Worm (Caenorhabditis elegans): ENCODE results near the gene srlf-17.

The srlf-17 gene

ce11 chrIV:11118837-11119491, 16.5 kb upstream of the srlf-17 start, which contains the start of the genes imp-2 and enpl-1 (continued):
- no peak for TF ChIP-seq zim-3 (tag; optimal IDR thresholded peaks at IDR 0.05)
- no peak for TF ChIP-seq fkh-3 (tag; optimal IDR thresholded peaks at IDR 0.05)
- TF ChIP-seq cebp-1 (GFP tag; IDR thresholded peaks at IDR 0.05), result 0 out of 2 replicates have a peak, but pooled peaks have one; percentile 12
- peak; percentile 82 for TF ChIP-seq cebp-1 (tag; optimal IDR thresholded peaks at IDR 0.05)
- peak; percentile 34 for TF ChIP-seq F49E8.2 (tag; optimal IDR thresholded peaks at IDR 0.05; ENCODE audit: insufficient read depth)
- TF ChIP-seq egrh-3 (GFP tag; IDR thresholded peaks at IDR 0.05), result peak; percentile 69
- TF ChIP-seq nhr-120 (GFP tag; IDR thresholded peaks at IDR 0.05), result no peak
- TF ChIP-seq lag-1 (GFP tag; IDR thresholded peaks at IDR 0.05), result no peak
- peak; percentile 80 for TF ChIP-seq ets-4 (GFP tag; optimal IDR thresholded peaks at IDR 0.05)
- no peak for TF ChIP-seq ztf-6 (GFP tag; IDR thresholded peaks at IDR 0.05)
- no peak for TF ChIP-seq F57C9.4 (tag; optimal IDR thresholded peaks at IDR 0.05)
- peak; percentile 63 for TF ChIP-seq atf-7 (tag; optimal IDR thresholded peaks at IDR 0.05)
- peak; percentile 58; the same call in 1 of the 2 replicates for TF ChIP-seq lir-1 (GFP tag; conservative IDR thresholded peaks at IDR 0.05)
- no peak for TF ChIP-seq T07F8.4 (tag; optimal IDR thresholded peaks at IDR 0.05)
- TF ChIP-seq sea-2 (GFP tag; IDR thresholded peaks at IDR 0.05), result no peak
- TF ChIP-seq ztf-18 (tag; optimal IDR thresholded peaks at IDR 0.05), result peak; percentile 76
- no peak for TF ChIP-seq ceh-79 (tag; optimal IDR thresholded peaks at IDR 0.05)
- no peak for TF ChIP-seq ztf-3 (GFP tag; optimal IDR thresholded peaks at IDR 0.05)
- TF ChIP-seq madf-6 (GFP tag; IDR thresholded peaks at IDR 0.05), result peak; percentile 60; the same call in 1 of the 2 replicates
- no peak for TF ChIP-seq T26A5.8 (tag; optimal IDR thresholded peaks at IDR 0.05)
- TF ChIP-seq xnd-1 (tag; optimal IDR thresholded peaks at IDR 0.05), result no peak
- peak; percentile 97 for TF ChIP-seq zfh-2 (GFP tag; conservative IDR thresholded peaks at IDR 0.05)
- TF ChIP-seq dpl-1 (GFP tag; optimal IDR thresholded peaks at IDR 0.05), result peak; percentile 48
- TF ChIP-seq Y67H2A.10 (GFP tag; conservative IDR thresholded peaks at IDR 0.05), result 0 out of 2 replicates have a peak, but pooled peaks have one; percentile 48
- peak; percentile 37 for TF ChIP-seq akir-1 (GFP tag; optimal IDR thresholded peaks at IDR 0.05)
- no peak for TF ChIP-seq him-1 (tag; optimal IDR thresholded peaks at IDR 0.05)
- TF ChIP-seq ztf-25 (GFP tag; IDR thresholded peaks at IDR 0.05), result 0 out of 2 replicates have a peak, but pooled peaks have one; percentile 30
- peak; percentile 91 for TF ChIP-seq ekl-4 (GFP tag; IDR thresholded peaks at IDR 0.05)
- no peak for TF ChIP-seq aptf-2 (GFP tag; conservative IDR thresholded peaks at IDR 0.05)
- peak; percentile 46 for TF ChIP-seq gei-17 (GFP tag; optimal IDR thresholded peaks at IDR 0.05)
- no peak for TF ChIP-seq attf-3 (GFP tag; conservative IDR thresholded peaks at IDR 0.05)
- no peak for TF ChIP-seq F52B5.7 (tag; optimal IDR thresholded peaks at IDR 0.05)
- no peak for TF ChIP-seq rec-8 (tag; optimal IDR thresholded peaks at IDR 0.05)
- no peak for TF ChIP-seq F37B4.10 (GFP tag; IDR thresholded peaks at IDR 0.05)
- TF ChIP-seq nhr-90 (tag; optimal IDR thresholded peaks at IDR 0.05), result peak; percentile 82
- TF ChIP-seq B0019.2 (GFP tag; conservative IDR thresholded peaks at IDR 0.05), result no peak
- no peak for TF ChIP-seq sptf-2 (GFP tag; optimal IDR thresholded peaks at IDR 0.05)
- peak; percentile 63 for TF ChIP-seq F33H1.4 (GFP tag; IDR thresholded peaks at IDR 0.05)
- no peak for TF ChIP-seq snpc-4 (GFP tag; optimal IDR thresholded peaks at IDR 0.05)
- peak in 3 of 4 experiments; percentile 68 to 78 (median 71) for TF ChIP-seq snpc-4 (tag; optimal IDR thresholded peaks at IDR 0.05)
- TF ChIP-seq madf-8 (GFP tag; conservative IDR thresholded peaks at IDR 0.05), result no peak; the same call in 1 of the 2 replicates
- TF ChIP-seq mel-28 (tag; optimal IDR thresholded peaks at IDR 0.05; ENCODE audit: borderline replicate concordance), result no peak
- no peak for TF ChIP-seq dpff-1 (tag; optimal IDR thresholded peaks at IDR 0.05)
- TF ChIP-seq aptf-3 (GFP tag; IDR thresholded peaks at IDR 0.05), result no peak
- TF ChIP-seq hrde-1 (tag; optimal IDR thresholded peaks at IDR 0.05; ENCODE audit: borderline replicate concordance), result no peak
- peak; percentile 100 for TF ChIP-seq let-607 (tag; optimal IDR thresholded peaks at IDR 0.05)
- TF ChIP-seq Y53F4B.3 (GFP tag; IDR thresholded peaks at IDR 0.05), result no peak
- no peak for TF ChIP-seq B0261.1 (tag; optimal IDR thresholded peaks at IDR 0.05)
